Worm (Caenorhabditis elegans) whole organism, mixed stage, embryonic: ENCODE data around the gene fbxb-88.

Source experiments
- ceh-39 ChIP-seq: fragments of 150-350 bp; optimal IDR thresholded peaks from 2 replicates; lab custom pipeline; 2014; ENCODE audit warnings: missing biosample characterization, missing genetic modification characterization
- lin-13 ChIP-seq: fragments of 150-350 bp; optimal IDR thresholded peaks from 2 replicates; lab custom pipeline; 2014; ENCODE audit warnings: missing biosample characterization, missing genetic modification characterization
- nhr-12 ChIP-seq: fragments of 150-350 bp; optimal IDR thresholded peaks from 2 replicates; lab custom pipeline; 2014; ENCODE audit warnings: missing biosample characterization, missing genetic modification characterization
- nhr-76 ChIP-seq: sonication (generic microtip); optimal IDR thresholded peaks from 2 replicates; lab custom pipeline; 2017; ENCODE audit warnings: missing biosample characterization, missing genetic modification characterization
- snpc-4 ChIP-seq: fragments of 150-350 bp; optimal IDR thresholded peaks from 2 replicates; lab custom pipeline; 2014; ENCODE audit warnings: missing biosample characterization, missing genetic modification characterization

DNA sequence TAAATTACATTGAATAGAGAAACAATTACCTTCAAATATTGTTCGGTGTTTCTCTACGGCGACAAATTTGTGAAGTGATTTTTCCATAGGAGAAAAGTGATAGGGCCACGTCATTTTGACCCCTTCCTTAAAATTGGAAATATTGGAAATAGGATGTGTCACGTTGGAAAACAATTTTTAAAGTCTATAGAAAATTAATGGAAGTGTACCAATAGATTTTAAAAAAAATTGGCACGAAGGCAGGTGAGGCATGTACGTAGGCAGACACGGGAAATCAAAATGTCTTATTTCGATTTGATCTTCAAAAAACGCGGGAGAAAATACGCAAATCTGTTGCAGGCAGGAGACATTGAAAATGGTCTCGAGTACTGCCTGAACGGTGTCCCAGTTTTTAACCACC, 10.0 kb upstream of the fbxb-88 start, which contains the start of gene C33F10.12:
- no peak for TF ChIP-seq lin-13 (tag; lab: Kevin White, UChicago)
- TF ChIP-seq nhr-12 (tag; lab: Kevin White, UChicago) = no peak
- TF ChIP-seq ceh-39 (tag; lab: Kevin White, UChicago) = no peak
- TF ChIP-seq snpc-4 (tag; lab: Kevin White, UChicago) = no peak
- TF ChIP-seq nhr-76 (tag; lab: Kevin White, UChicago) = no peak
